Worm (Caenorhabditis elegans): ENCODE measurements around the gene grl-23.

grl-23 gene

ce11 chrV:12588030-12588429 is 11.3 kb upstream of the grl-23 start, which contains the start of gene C14C10.1:
C14C10.1 (plus strand) TSS chrV:12588330.
- TF ChIP-seq him-1 (tag; optimal IDR thresholded peaks at IDR 0.05) (no peak), W03F9.2 (tag; optimal IDR thresholded peaks at IDR 0.05) (no peak), dao-5 (tag; optimal IDR thresholded peaks at IDR 0.05) (no peak)

- no peak for TF ChIP-seq him-1 (tag; optimal IDR thresholded peaks at IDR 0.05)
- no peak for TF ChIP-seq dao-5 (tag; optimal IDR thresholded peaks at IDR 0.05)
- no peak for TF ChIP-seq W03F9.2 (tag; optimal IDR thresholded peaks at IDR 0.05)
These were observed 10.1 kb upstream of the grl-23 start for ce11 chrV:12586793-12587192.

ce11 chrV:12584771-12585170 is 8.1 kb upstream of the grl-23 start:
- TF ChIP-seq him-1 (tag; optimal IDR thresholded peaks at IDR 0.05) (no peak), W03F9.2 (tag; optimal IDR thresholded peaks at IDR 0.05) (no peak), dao-5 (tag; optimal IDR thresholded peaks at IDR 0.05) (no peak)

ce11 chrV:12583421-12583820 is 6.7 kb upstream of the grl-23 start:
- no peak for TF ChIP-seq him-1 (tag; optimal IDR thresholded peaks at IDR 0.05)

- TF ChIP-seq him-1 (tag; optimal IDR thresholded peaks at IDR 0.05) (no peak), W03F9.2 (tag; optimal IDR thresholded peaks at IDR 0.05) (no peak), dao-5 (tag; optimal IDR thresholded peaks at IDR 0.05) (no peak)
These were observed 2.6 kb upstream of the grl-23 start, which contains the start of gene E02A10.3 for ce11 chrV:12579299-12579698. E02A10.3 (plus strand) TSS chrV:12579599.

DNA sequence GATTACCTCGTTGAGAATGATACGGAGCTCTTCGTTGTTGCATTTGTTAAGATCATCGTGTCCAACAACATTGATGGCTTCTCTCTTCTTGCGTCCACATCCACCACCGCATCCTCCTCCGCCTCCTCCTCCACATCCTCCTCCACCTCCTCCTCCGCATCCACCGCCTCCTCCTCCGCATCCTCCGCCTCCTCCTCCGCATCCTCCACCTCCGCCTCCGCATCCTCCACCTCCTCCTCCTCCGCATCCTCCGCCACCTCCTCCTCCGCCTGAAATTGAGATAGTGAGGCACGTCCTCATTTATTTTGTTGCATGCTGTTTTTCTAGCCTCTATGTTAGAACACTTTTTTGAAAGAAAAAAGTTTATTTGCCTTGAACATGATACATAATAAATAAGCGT is 851 bp downstream of the grl-23 start:
- TF ChIP-seq him-1 (tag; optimal IDR thresholded peaks at IDR 0.05), result no peak
- no peak for TF ChIP-seq dao-5 (tag; optimal IDR thresholded peaks at IDR 0.05)
- no peak for TF ChIP-seq W03F9.2 (tag; optimal IDR thresholded peaks at IDR 0.05)

- TF ChIP-seq dao-5 (tag; optimal IDR thresholded peaks at IDR 0.05), result no peak
- TF ChIP-seq him-1 (tag; optimal IDR thresholded peaks at IDR 0.05), result no peak
- TF ChIP-seq W03F9.2 (tag; optimal IDR thresholded peaks at IDR 0.05), result no peak
These were observed 6.4 kb downstream of the grl-23 start for ce11 chrV:12570271-12570670.

- no peak for TF ChIP-seq dao-5 (tag; optimal IDR thresholded peaks at IDR 0.05)
- TF ChIP-seq W03F9.2 (tag; optimal IDR thresholded peaks at IDR 0.05), result no peak
- TF ChIP-seq him-1 (tag; optimal IDR thresholded peaks at IDR 0.05), result no peak
These were observed 8.8 kb downstream of the grl-23 start, which contains the start of gene E02A10.4 for ce11 chrV:12567850-12568249. E02A10.4 (minus strand) TSS chrV:12567950.

DNA sequence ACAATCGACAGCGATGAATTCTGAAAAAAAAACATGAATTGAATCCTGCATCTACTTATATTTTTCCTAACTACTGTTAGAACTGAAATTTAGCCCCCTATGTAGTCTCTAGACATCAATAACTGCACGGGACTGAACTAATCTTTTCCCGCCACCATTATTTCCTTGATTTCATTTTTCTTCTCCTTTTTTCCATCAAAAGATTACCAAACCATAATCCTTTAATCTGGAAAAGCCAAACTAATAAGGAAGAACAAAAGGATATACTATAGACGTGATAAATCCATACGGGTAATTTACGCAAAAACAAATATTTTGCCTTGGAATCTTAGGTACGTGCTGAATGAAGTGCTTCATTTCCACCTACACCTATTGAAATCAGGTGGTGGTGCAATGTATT is 9.4 kb downstream of the grl-23 start:
- no peak for TF ChIP-seq W03F9.2 (tag; optimal IDR thresholded peaks at IDR 0.05)
- TF ChIP-seq him-1 (tag; optimal IDR thresholded peaks at IDR 0.05), result no peak
- no peak for TF ChIP-seq dao-5 (tag; optimal IDR thresholded peaks at IDR 0.05)

- TF ChIP-seq dao-5 (tag; optimal IDR thresholded peaks at IDR 0.05), result no peak
- TF ChIP-seq W03F9.2 (tag; optimal IDR thresholded peaks at IDR 0.05), result no peak
- TF ChIP-seq him-1 (tag; optimal IDR thresholded peaks at IDR 0.05), result no peak
These were observed 11.8 kb downstream of the grl-23 start for ce11 chrV:12564902-12565301.

DNA sequence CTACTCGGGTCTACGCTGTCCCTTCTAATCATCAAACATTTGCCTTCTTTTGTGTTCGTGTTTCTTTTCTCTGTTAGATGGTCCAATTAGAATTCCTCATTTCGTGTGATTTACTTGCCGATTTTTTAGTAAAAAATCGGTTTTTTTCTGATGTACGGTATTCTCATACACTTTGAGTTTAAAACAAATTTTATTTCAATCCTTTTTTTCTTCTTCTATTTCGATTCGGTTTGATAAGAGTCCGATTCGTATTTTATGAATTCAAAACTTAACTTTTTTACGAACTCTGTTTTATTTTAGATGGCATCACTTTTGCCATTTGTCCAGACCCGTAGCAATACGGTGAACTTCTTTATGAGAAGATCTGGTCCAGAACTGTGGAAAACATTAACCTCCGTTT is 13.5 kb downstream of the grl-23 start, which contains the start of gene mrps-5:
Gene mrps-5, plus strand, starts transcription at position 301 of the 400 bp plus-strand sequence.
- TF ChIP-seq dao-5 (tag; optimal IDR thresholded peaks at IDR 0.05) (no peak), W03F9.2 (tag; optimal IDR thresholded peaks at IDR 0.05) (no peak), him-1 (tag; optimal IDR thresholded peaks at IDR 0.05) (no peak)

ce11 chrV:12560328-12560782 is 16.3 kb downstream of the grl-23 start, which contains the start of gene sel-1:
sel-1 (plus strand) TSS chrV:12560732.
- TF ChIP-seq W03F9.2 (tag; optimal IDR thresholded peaks at IDR 0.05) (no peak), him-1 (tag; optimal IDR thresholded peaks at IDR 0.05) (no peak), dao-5 (tag; optimal IDR thresholded peaks at IDR 0.05) (no peak)

ce11 chrV:12556904-12557303 is 19.8 kb downstream of the grl-23 start:
- TF ChIP-seq him-1 (tag; optimal IDR thresholded peaks at IDR 0.05), result no peak

DNA sequence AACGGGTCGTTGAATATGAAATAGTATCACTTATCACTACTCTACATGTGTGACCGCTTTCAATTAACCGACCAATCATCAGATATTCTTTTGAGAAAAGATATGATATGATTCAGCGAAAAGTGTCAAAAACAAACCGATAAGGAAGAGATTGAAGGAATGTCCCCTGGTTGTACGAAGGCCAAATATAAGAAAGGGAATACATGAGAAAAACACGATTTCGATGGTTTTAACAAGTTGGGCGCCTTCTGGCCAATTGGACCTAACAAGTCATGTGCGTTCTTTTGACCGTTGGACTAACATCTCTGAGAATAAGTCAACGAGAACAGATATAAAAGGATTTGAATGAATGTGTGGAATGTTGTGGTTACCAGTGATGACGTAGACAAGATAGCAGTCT is 20.8 kb downstream of the grl-23 start:
- no peak for TF ChIP-seq W03F9.2 (tag; optimal IDR thresholded peaks at IDR 0.05)
- TF ChIP-seq him-1 (tag; optimal IDR thresholded peaks at IDR 0.05), result no peak
- no peak for TF ChIP-seq dao-5 (tag; optimal IDR thresholded peaks at IDR 0.05)

ce11 chrV:12554172-12555031 is 22.3 kb downstream of the grl-23 start:
- no peak for TF ChIP-seq W03F9.2 (tag; optimal IDR thresholded peaks at IDR 0.05)
- TF ChIP-seq dao-5 (tag; optimal IDR thresholded peaks at IDR 0.05), result no peak
- no peak for TF ChIP-seq him-1 (tag; optimal IDR thresholded peaks at IDR 0.05)
